Worm (Caenorhabditis elegans) whole organism, dauer: ENCODE measurements around the gene nlp-31.

Experiments
- unc-62 ChIP-seq: sonication (generic microtip); optimal IDR thresholded peaks from 2 replicates; lab custom pipeline; 2017; ENCODE audit warnings: missing biosample characterization, missing genetic modification reagents, missing genetic modification characterization

The nlp-31 gene

ce11 chrV:3976964-3977363 is 2.9 kb upstream of the nlp-31 start, which contains the start of gene str-83:
TSS of gene str-83 (plus strand) at chrV:3977264.
- TF ChIP-seq unc-62 (GFP tag; lab: Kevin White, UChicago): no peak

- TF ChIP-seq unc-62 (GFP tag; lab: Kevin White, UChicago): no peak
Measured at ce11 chrV:3979053-3979452, 802 bp upstream of the nlp-31 start, which contains the start of gene nlp-34. TSS of gene nlp-34 (minus strand) at chrV:3979134.

ce11 chrV:3980228-3980933 is 526 bp downstream of the nlp-31 start:
- TF ChIP-seq unc-62 (GFP tag; lab: Kevin White, UChicago): no peak

ce11 chrV:3981680-3982079 is 1.8 kb downstream of the nlp-31 start, which contains the start of gene nlp-30:
TSS of gene nlp-30 (plus strand) at chrV:3981980.
- TF ChIP-seq unc-62 (GFP tag; lab: Kevin White, UChicago): no peak

ce11 chrV:3984178-3984577 is 4.3 kb downstream of the nlp-31 start, which contains the start of gene nlp-29:
TSS of gene nlp-29 (plus strand) at chrV:3984425.
- TF ChIP-seq unc-62 (GFP tag; lab: Kevin White, UChicago): no peak

ce11 chrV:3985104-3985503 is 5.2 kb downstream of the nlp-31 start:
- no peak for TF ChIP-seq unc-62 (GFP tag; lab: Kevin White, UChicago)

- no peak for TF ChIP-seq unc-62 (GFP tag; lab: Kevin White, UChicago)
Measured at ce11 chrV:3987616-3988015, 7.8 kb downstream of the nlp-31 start, which contains the start of gene nlp-28. TSS of gene nlp-28 (plus strand) at chrV:3987900.

- TF ChIP-seq unc-62 (GFP tag; lab: Kevin White, UChicago): no peak
Measured at ce11 chrV:3989070-3989469, 9.2 kb downstream of the nlp-31 start, which contains the start of gene nlp-27. TSS of gene nlp-27 (plus strand) at chrV:3989378.

- TF ChIP-seq unc-62 (GFP tag; lab: Kevin White, UChicago): no peak
Measured at ce11 chrV:3992334-3992733, 12.5 kb downstream of the nlp-31 start.

ce11 chrV:3994048-3994447 is 14.2 kb downstream of the nlp-31 start, which contains the start of gene K09D9.9:
TSS of gene K09D9.9 (minus strand) at chrV:3994148.
- no peak for TF ChIP-seq unc-62 (GFP tag; lab: Kevin White, UChicago)

ce11 chrV:3995838-3996237 is 16.0 kb downstream of the nlp-31 start, which contains the start of gene srx-62:
TSS of gene srx-62 (minus strand) at chrV:3995938.
- TF ChIP-seq unc-62 (GFP tag; lab: Kevin White, UChicago): no peak

ce11 chrV:4004577-4004976 is 24.7 kb downstream of the nlp-31 start:
- no peak for TF ChIP-seq unc-62 (GFP tag; lab: Kevin White, UChicago)

- no peak for TF ChIP-seq unc-62 (GFP tag; lab: Kevin White, UChicago)
Measured at ce11 chrV:4005219-4005618, 25.4 kb downstream of the nlp-31 start, which contains the start of gene srh-8. TSS of gene srh-8 (plus strand) at chrV:4005519.

ce11 chrV:4007927-4008326 is 28.1 kb downstream of the nlp-31 start, which contains the start of gene srh-7:
TSS of gene srh-7 (plus strand) at chrV:4008227.
- no peak for TF ChIP-seq unc-62 (GFP tag; lab: Kevin White, UChicago)

ce11 chrV:4010170-4010569 is 30.3 kb downstream of the nlp-31 start, which contains the start of gene srh-4:
TSS of gene srh-4 (plus strand) at chrV:4010470.
- TF ChIP-seq unc-62 (GFP tag; lab: Kevin White, UChicago): no peak

ce11 chrV:4016780-4017179 is 36.9 kb downstream of the nlp-31 start, which contains the start of gene srw-89:
TSS of gene srw-89 (plus strand) at chrV:4017080.
- no peak for TF ChIP-seq unc-62 (GFP tag; lab: Kevin White, UChicago)
